Worm (Caenorhabditis elegans): ENCODE results near the gene F38B6.6.
A peak's percentile ranks its signal among the peaks of the same experiment; 100 is the strongest.

F38B6.6 gene

ce11 chrX:6638985-6639573 is 50.8 kb downstream of the F38B6.6 start (continued):
- TF ChIP-seq hlh-30 (tag; optimal IDR thresholded peaks at IDR 0.05; ENCODE audit: insufficient read depth) (peak; percentile 62), saeg-2 (GFP tag; IDR thresholded peaks at IDR 0.05) (no peak)

- TF ChIP-seq egl-43 (GFP tag; IDR thresholded peaks at IDR 0.05): no peak
- no peak for TF ChIP-seq mdt-29 (GFP tag; IDR thresholded peaks at IDR 0.05)
- TF ChIP-seq pqm-1 (tag; optimal IDR thresholded peaks at IDR 0.05): peak; percentile 25
- no peak for TF ChIP-seq nhr-41 (GFP tag; IDR thresholded peaks at IDR 0.05)
- TF ChIP-seq saeg-2 (GFP tag; IDR thresholded peaks at IDR 0.05): no peak
- no peak for TF ChIP-seq unc-62 (GFP tag; optimal IDR thresholded peaks at IDR 0.05 in 1 of 2)
- no peak for TF ChIP-seq unc-62 (tag; optimal IDR thresholded peaks at IDR 0.05)
- no peak for TF ChIP-seq dmd-8 (GFP tag; IDR thresholded peaks at IDR 0.05)
- no peak for TF ChIP-seq mxl-3 (GFP tag; optimal IDR thresholded peaks at IDR 0.05)
- TF ChIP-seq aha-1 (tag): peak; percentile 93
- TF ChIP-seq ceh-20 (GFP tag; IDR thresholded peaks at IDR 0.05): no peak
- TF ChIP-seq nhr-42 (GFP tag; IDR thresholded peaks at IDR 0.05): no peak
- TF ChIP-seq zag-1 (tag; optimal IDR thresholded peaks at IDR 0.05): no peak
Observed at ce11 chrX:6637933-6638332, 52.0 kb downstream of the F38B6.6 start.

ce11 chrX:6635173-6635572 is 54.7 kb downstream of the F38B6.6 start, which contains the start of gene aexr-1:
Gene aexr-1, minus strand, starts transcription at chrX:6635273.
- TF ChIP-seq ces-1 (GFP tag; optimal IDR thresholded peaks at IDR 0.05) (no peak), aha-1 (tag) (peak; percentile 85)

Data from whole organism, L4 larva.